Worm (Caenorhabditis elegans) whole organism, young adult: Measurements from ENCODE around the gene acr-2.

Source experiments
- F22D6.2 ChIP-seq: sonication (generic microtip); optimal IDR thresholded peaks from 2 replicates; lab custom pipeline; 2016; ENCODE audit warnings: mild to moderate bottlenecking, missing genetic modification characterization, missing compliant biosample characterization
- F49E8.2 ChIP-seq: sonication (generic microtip); optimal IDR thresholded peaks from 3 replicates; lab custom pipeline; 2017; ENCODE audit warnings: missing genetic modification characterization, mild to moderate bottlenecking, missing compliant biosample characterization, antibody characterized with exemption, moderate library complexity; ENCODE audit not compliant: insufficient read depth
- aptf-2 ChIP-seq: fragments of 200-800 bp; sonication (Bioruptor generic); conservative IDR thresholded peaks from 2 replicates; pipeline ENCODE4 v1.3.6; 2022; ENCODE audit warnings: missing genetic modification reagents, missing genetic modification characterization, missing compliant biosample characterization
- ceh-40 ChIP-seq: fragments of 200-800 bp; sonication (Bioruptor generic); IDR thresholded peaks from 2 replicates; pipeline ENCODE4 v1.3.6; 2022; ENCODE audit warnings: missing genetic modification characterization, missing compliant biosample characterization
- unc-62 ChIP-seq: fragments of 150-350 bp; optimal IDR thresholded peaks from 2 replicates; lab custom pipeline; 2014; ENCODE audit warnings: missing biosample characterization, missing genetic modification reagents, missing genetic modification characterization
- ztf-25 ChIP-seq: fragments of 200-800 bp; sonication (Bioruptor generic); IDR thresholded peaks from 2 replicates; pipeline ENCODE4 v1.3.6; 2022; ENCODE audit warnings: missing genetic modification reagents, missing genetic modification characterization, missing compliant biosample characterization

DNA sequence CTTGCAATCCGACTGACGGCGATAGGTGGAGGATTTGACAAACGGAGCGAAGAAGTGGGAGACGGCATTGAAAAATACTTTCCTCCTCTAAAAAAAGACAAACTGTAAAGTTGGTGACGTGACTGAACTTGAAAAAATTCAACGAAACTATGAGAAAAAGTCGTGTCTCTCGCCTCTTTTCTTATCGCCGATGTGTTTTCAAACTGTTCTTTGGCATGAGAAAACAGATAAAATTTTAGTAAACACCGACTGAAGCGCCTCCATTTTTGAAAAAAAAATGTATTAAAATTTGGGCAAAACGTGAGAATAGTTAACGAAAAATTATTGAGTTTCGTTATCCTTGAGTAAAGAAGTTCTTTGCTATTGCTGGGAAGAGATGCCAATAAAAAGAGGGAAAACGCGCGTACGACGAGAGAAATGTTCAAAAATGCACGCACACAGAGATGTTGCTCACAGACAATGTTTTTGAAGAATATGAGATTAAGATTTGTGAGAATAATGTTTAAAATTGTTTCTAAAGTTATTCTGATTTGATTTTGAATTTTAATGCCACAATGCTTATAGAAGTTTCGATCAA lies 26.6 kb downstream of the acr-2 start:
- TF ChIP-seq unc-62 (GFP tag; lab: Kevin White, UChicago) (no peak), ceh-40 (GFP tag; lab: Robert Waterston, UW) (no peak), F49E8.2 (tag; lab: Kevin White, UChicago) (no peak), aptf-2 (GFP tag; lab: Robert Waterston, UW) (no peak), ztf-25 (no peak), F22D6.2 (tag; lab: Kevin White, UChicago) (no peak)
